Fruit fly (Drosophila melanogaster): Measurements from ENCODE around the gene ifc.
A peak's percentile ranks its signal among the peaks of the same experiment; 100 is the strongest.

Gene ifc

dm6 chr2L:5979957-5980861, 5.9 kb upstream of the ifc start (continued):
- TF ChIP-seq oc (tag; optimal IDR thresholded peaks at IDR 0.05) (peak; percentile 16), sens (GFP tag) (peak; percentile 82), bcd (GFP tag; optimal IDR thresholded peaks at IDR 0.05) (no peak), CG2120 (GFP tag; optimal IDR thresholded peaks at IDR 0.05) (peak; percentile 17), CG10462 (GFP tag; optimal IDR thresholded peaks at IDR 0.05) (no peak), Max (GFP tag; optimal IDR thresholded peaks at IDR 0.05) (no peak), CG12659 (GFP tag; optimal IDR thresholded peaks at IDR 0.05) (no peak), Hr3 (GFP tag; optimal IDR thresholded peaks at IDR 0.05) (no peak), CHES-1-like (GFP tag; optimal IDR thresholded peaks at IDR 0.05) (no peak), gro (GFP tag; optimal IDR thresholded peaks at IDR 0.05) (no peak), CoRest (tag; optimal IDR thresholded peaks at IDR 0.05) (no peak), Trl (optimal IDR thresholded peaks at IDR 0.05) (peak; percentile 97 to 98), Trl (GFP tag; optimal IDR thresholded peaks at IDR 0.05) (peak; percentile 62), CG6813 (GFP tag; optimal IDR thresholded peaks at IDR 0.05) (peak; percentile 64), pros (GFP tag; optimal IDR thresholded peaks at IDR 0.05) (peak; percentile 91), gcm (GFP tag; optimal IDR thresholded peaks at IDR 0.05) (peak; percentile 26), NC2β (GFP tag; optimal IDR thresholded peaks at IDR 0.05) (peak; percentile 28), CG7357 (GFP tag; IDR thresholded peaks at IDR 0.05) (no peak), cwo (GFP tag; optimal IDR thresholded peaks at IDR 0.05) (peak; percentile 33), pnt (GFP tag; optimal IDR thresholded peaks at IDR 0.05) (no peak), Aef1 (GFP tag; IDR thresholded peaks at IDR 0.05) (no peak), gem (tag; optimal IDR thresholded peaks at IDR 0.05) (no peak), CG7271 (tag; optimal IDR thresholded peaks at IDR 0.05) (no peak), MESR4 (GFP tag; optimal IDR thresholded peaks at IDR 0.05) (no peak), zf30C (GFP tag; optimal IDR thresholded peaks at IDR 0.05) (peak; percentile 26), CG12744 (GFP tag; optimal IDR thresholded peaks at IDR 0.05) (no peak), gsb (GFP tag; IDR thresholded peaks at IDR 0.05) (no peak), CG6654 (GFP tag; optimal IDR thresholded peaks at IDR 0.05) (no peak), CG10959 (GFP tag; IDR thresholded peaks at IDR 0.05) (no peak), sqz (GFP tag; optimal IDR thresholded peaks at IDR 0.05) (peak; percentile 6), lilli (GFP tag; optimal IDR thresholded peaks at IDR 0.05) (peak; percentile 9), abd-A (tag; optimal IDR thresholded peaks at IDR 0.05) (peak; percentile 75), Dbx (GFP tag; IDR thresholded peaks at IDR 0.05) (no peak), salm (tag; optimal IDR thresholded peaks at IDR 0.05) (peak; percentile 42), CG18476 (GFP tag; optimal IDR thresholded peaks at IDR 0.05) (no peak), cato (GFP tag; optimal IDR thresholded peaks at IDR 0.05; ENCODE audit: borderline replicate concordance) (no peak), Usf (GFP tag; optimal IDR thresholded peaks at IDR 0.05) (no peak), CG6854 (GFP tag; optimal IDR thresholded peaks at IDR 0.05) (peak; percentile 65), Deaf1 (tag; optimal IDR thresholded peaks at IDR 0.05) (peak; percentile 51), jigr1 (GFP tag; IDR thresholded peaks at IDR 0.05) (no peak), CG17829 (tag; optimal IDR thresholded peaks at IDR 0.05) (peak; percentile 5), CG33213 (GFP tag; optimal IDR thresholded peaks at IDR 0.05) (no peak), CG10366 (GFP tag; IDR thresholded peaks at IDR 0.05) (no peak), CG12104 (GFP tag; optimal IDR thresholded peaks at IDR 0.05) (no peak), CG8388 (GFP tag; optimal IDR thresholded peaks at IDR 0.05) (peak; percentile 9), phol (tag; optimal IDR thresholded peaks at IDR 0.05) (no peak), Nf-YB (GFP tag; optimal IDR thresholded peaks at IDR 0.05) (peak; percentile 20), CG1233 (GFP tag; optimal IDR thresholded peaks at IDR 0.05) (peak; percentile 37), ap (GFP tag; IDR thresholded peaks at IDR 0.05) (no peak), CG11456 (GFP tag; IDR thresholded peaks at IDR 0.05) (no peak)

All from whole organism, embryonic.